Worm (Caenorhabditis elegans): ENCODE results near the gene dpy-4.

DNA sequence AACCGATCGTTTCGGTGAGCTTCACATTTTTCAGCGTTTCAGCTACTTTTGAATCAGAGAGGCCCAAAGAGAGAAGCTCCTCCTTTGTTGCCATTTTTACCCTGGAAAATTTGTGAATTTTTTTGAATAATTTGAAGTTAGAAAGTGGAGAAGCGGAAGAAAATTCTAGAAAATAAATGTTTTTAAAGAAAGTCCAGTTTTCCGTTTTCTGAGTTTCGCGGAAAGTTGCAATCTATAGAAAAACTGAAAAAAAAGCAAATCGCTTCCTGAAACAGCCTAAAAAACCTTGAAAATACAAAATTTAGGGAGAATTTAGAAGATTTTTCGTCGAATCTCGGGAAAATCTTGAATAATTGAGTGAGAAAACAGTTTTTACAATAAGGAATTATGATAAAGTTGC is 26.5 kb upstream of the dpy-4 start, which contains the start of gene qars-1:
- TF ChIP-seq nhr-12 (tag; optimal IDR thresholded peaks at IDR 0.05) (no peak), aly-2 (tag; optimal IDR thresholded peaks at IDR 0.05) (no peak), gmeb-1 (tag; optimal IDR thresholded peaks at IDR 0.05) (no peak), nhr-23 (tag; optimal IDR thresholded peaks at IDR 0.05) (no peak), ceh-16 (tag; optimal IDR thresholded peaks at IDR 0.05) (no peak), elt-1 (tag; optimal IDR thresholded peaks at IDR 0.05) (no peak), nhr-25 (tag; optimal IDR thresholded peaks at IDR 0.05) (no peak), zag-1 (tag; optimal IDR thresholded peaks at IDR 0.05) (no peak), ama-1 (optimal IDR thresholded peaks at IDR 0.05) (no peak), elt-3 (tag; optimal IDR thresholded peaks at IDR 0.05) (no peak), R02D3.7 (tag; optimal IDR thresholded peaks at IDR 0.05) (no peak), lin-39 (tag; optimal IDR thresholded peaks at IDR 0.05) (no peak), lsy-2 (tag; optimal IDR thresholded peaks at IDR 0.05) (no peak), lin-13 (GFP tag; optimal IDR thresholded peaks at IDR 0.05) (no peak)

Data from whole organism, L2 larva.